Worm (Caenorhabditis elegans) whole organism, L3 larva: ENCODE results near the gene F56D1.1.

Experiments used
- R02D3.7 ChIP-seq: fragments of 150-350 bp; optimal IDR thresholded peaks from 2 replicates; lab custom pipeline; 2014; ENCODE audit warnings: missing biosample characterization, missing genetic modification characterization
- ZK546.5 ChIP-seq: sonication (generic microtip); optimal IDR thresholded peaks from 2 replicates; lab custom pipeline; 2017; ENCODE audit warnings: missing biosample characterization, missing genetic modification characterization
- ama-1 ChIP-seq: fragments of 150-350 bp; optimal IDR thresholded peaks from 2 replicates; lab custom pipeline; 2018
- ceh-82 ChIP-seq: fragments of 150-350 bp; optimal IDR thresholded peaks from 2 replicates; lab custom pipeline; 2014; ENCODE audit warnings: missing biosample characterization, missing genetic modification characterization
- ceh-9 ChIP-seq: sonication (generic microtip); optimal IDR thresholded peaks from 2 replicates; lab custom pipeline; 2018; ENCODE audit warnings: missing biosample characterization, missing genetic modification characterization
- daf-12 ChIP-seq: fragments of 150-350 bp; optimal IDR thresholded peaks from 2 replicates; lab custom pipeline; 2014; ENCODE audit warnings: missing biosample characterization, missing genetic modification reagents, missing genetic modification characterization
- egl-5 ChIP-seq: fragments of 150-350 bp; optimal IDR thresholded peaks from 2 replicates; lab custom pipeline; 2017; ENCODE audit warnings: missing biosample characterization, missing genetic modification reagents, missing genetic modification characterization, inconsistent platforms
- elt-1 ChIP-seq: fragments of 150-350 bp; optimal IDR thresholded peaks from 2 replicates; lab custom pipeline; 2014; ENCODE audit warnings: missing biosample characterization, missing genetic modification characterization
- elt-2 ChIP-seq: sonication (generic microtip); optimal IDR thresholded peaks from 2 replicates; lab custom pipeline; 2016; ENCODE audit warnings: missing genetic modification reagents, mild to moderate bottlenecking, missing genetic modification characterization, missing compliant biosample characterization
- elt-3 ChIP-seq, 3 experiments: fragments of 150-350 bp in 1 of 3; sonication (generic microtip) in 2 of 3; optimal IDR thresholded peaks; 2 replicates in 2 of 3; 4 replicates in 1 of 3; lab custom pipeline; 2014 to 2017; ENCODE audit warnings: missing biosample characterization in 3 of 3, missing genetic modification characterization in 3 of 3
- eor-1 ChIP-seq, 2 experiments: fragments of 150-350 bp; optimal IDR thresholded peaks; 2 replicates each; lab custom pipeline; 2014 to 2018; ENCODE audit warnings: missing biosample characterization in 2 of 2, missing genetic modification characterization in 2 of 2
- fkh-2 ChIP-seq: fragments of 150-350 bp; optimal IDR thresholded peaks from 2 replicates; lab custom pipeline; 2014; ENCODE audit warnings: missing biosample characterization, missing genetic modification reagents, missing genetic modification characterization
- hmg-11 ChIP-seq: sonication (generic microtip); optimal IDR thresholded peaks from 2 replicates; lab custom pipeline; 2016; ENCODE audit warnings: missing genetic modification characterization, missing compliant biosample characterization
- lin-15B ChIP-seq: fragments of 150-350 bp; optimal IDR thresholded peaks from 2 replicates; lab custom pipeline; 2014; ENCODE audit warnings: missing biosample characterization, missing genetic modification characterization
- lsy-12 ChIP-seq: sonication (generic microtip); optimal IDR thresholded peaks from 2 replicates; lab custom pipeline; 2016; ENCODE audit warnings: mild to moderate bottlenecking, missing genetic modification characterization, missing compliant biosample characterization
- mdl-1 ChIP-seq: fragments of 150-350 bp; optimal IDR thresholded peaks from 2 replicates; lab custom pipeline; 2014; ENCODE audit warnings: missing biosample characterization, missing genetic modification characterization
- nfya-1 ChIP-seq: sonication (generic microtip); optimal IDR thresholded peaks from 2 replicates; lab custom pipeline; 2017; ENCODE audit warnings: missing genetic modification characterization, mild to moderate bottlenecking, missing compliant biosample characterization, antibody characterized with exemption, moderate library complexity; ENCODE audit not compliant: insufficient read depth
- nhr-11 ChIP-seq: fragments of 150-350 bp; optimal IDR thresholded peaks from 2 replicates; lab custom pipeline; 2014; ENCODE audit warnings: missing biosample characterization, missing genetic modification characterization
- nhr-12 ChIP-seq: fragments of 150-350 bp; optimal IDR thresholded peaks from 2 replicates; lab custom pipeline; 2014; ENCODE audit warnings: missing biosample characterization, missing genetic modification characterization
- nhr-23 ChIP-seq: fragments of 150-350 bp; optimal IDR thresholded peaks from 2 replicates; lab custom pipeline; 2014; ENCODE audit warnings: missing biosample characterization, missing genetic modification reagents, missing genetic modification characterization
- nhr-25 ChIP-seq: sonication (generic microtip); optimal IDR thresholded peaks from 2 replicates; lab custom pipeline; 2017; ENCODE audit warnings: missing biosample characterization, missing genetic modification characterization
- nhr-28 ChIP-seq: fragments of 150-350 bp; optimal IDR thresholded peaks from 2 replicates; lab custom pipeline; 2014; ENCODE audit warnings: missing biosample characterization, missing genetic modification characterization
- nhr-43 ChIP-seq: sonication (generic microtip); optimal IDR thresholded peaks from 2 replicates; lab custom pipeline; 2016; ENCODE audit warnings: mild to moderate bottlenecking, missing genetic modification characterization, missing compliant biosample characterization; ENCODE audit not compliant: poor library complexity, severe bottlenecking
- nhr-67 ChIP-seq: fragments of 150-350 bp; optimal IDR thresholded peaks from 2 replicates; lab custom pipeline; 2014; ENCODE audit warnings: missing biosample characterization, missing genetic modification characterization
- nhr-77 ChIP-seq: fragments of 150-350 bp; optimal IDR thresholded peaks from 2 replicates; lab custom pipeline; 2014; ENCODE audit warnings: missing biosample characterization, missing genetic modification characterization
- pqm-1 ChIP-seq: fragments of 150-350 bp; optimal IDR thresholded peaks from 2 replicates; lab custom pipeline; 2017; ENCODE audit warnings: missing biosample characterization, missing genetic modification characterization, inconsistent platforms
- skn-1 ChIP-seq: fragments of 150-350 bp; optimal IDR thresholded peaks from 2 replicates; lab custom pipeline; 2014; ENCODE audit warnings: missing biosample characterization, missing genetic modification characterization
- snpc-4 ChIP-seq: fragments of 150-350 bp; optimal IDR thresholded peaks from 2 replicates; lab custom pipeline; 2014; ENCODE audit warnings: missing biosample characterization, missing genetic modification characterization
- tbx-2 ChIP-seq: sonication (generic microtip); optimal IDR thresholded peaks from 2 replicates; lab custom pipeline; 2016; ENCODE audit warnings: mild to moderate bottlenecking, missing genetic modification characterization, missing compliant biosample characterization
- unc-39 ChIP-seq: sonication (generic microtip); optimal IDR thresholded peaks from 4 replicates; lab custom pipeline; 2017; ENCODE audit warnings: missing biosample characterization, missing genetic modification characterization
- unc-62 ChIP-seq: fragments of 150-350 bp; sonication (generic microtip); optimal IDR thresholded peaks from 4 replicates; lab custom pipeline; 2014; ENCODE audit warnings: missing biosample characterization, missing genetic modification reagents, missing genetic modification characterization
- zag-1 ChIP-seq: fragments of 150-350 bp; optimal IDR thresholded peaks from 2 replicates; lab custom pipeline; 2014; ENCODE audit warnings: missing biosample characterization, missing genetic modification characterization
- ztf-4 ChIP-seq: fragments of 150-350 bp; optimal IDR thresholded peaks from 2 replicates; lab custom pipeline; 2014; ENCODE audit warnings: missing biosample characterization, missing genetic modification characterization

Gene F56D1.1

DNA sequence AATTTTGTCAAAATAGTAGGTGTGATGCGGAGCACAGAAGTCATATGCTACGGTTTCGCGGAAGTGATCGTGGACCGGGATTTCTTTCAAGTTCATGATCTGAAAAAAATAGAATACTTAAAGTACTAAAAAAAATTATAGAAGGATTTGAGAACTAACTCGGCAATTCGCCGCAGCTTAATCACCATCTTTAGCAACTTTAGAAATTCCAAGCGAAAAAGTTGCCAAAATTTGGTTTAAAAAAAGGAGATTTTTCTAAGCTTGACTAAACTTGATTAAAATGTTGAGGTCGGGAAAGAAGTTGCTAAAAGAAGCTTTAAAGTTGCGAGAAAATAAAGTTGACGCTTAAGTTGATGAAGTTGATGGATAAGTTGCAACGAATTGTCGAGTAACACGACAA is 39.2 kb downstream of the F56D1.1 start, which contains the start of gene ZK177.9:
Gene ZK177.9 (minus strand): TSS at position 101 of the 400 bp plus-strand sequence.
- TF ChIP-seq egl-5 (tag; lab: Kevin White, UChicago) = no peak
- TF ChIP-seq R02D3.7 (tag; lab: Kevin White, UChicago) = no peak
- no peak for TF ChIP-seq ceh-9
- no peak for TF ChIP-seq daf-12
- no peak for TF ChIP-seq ceh-82 (tag; lab: Kevin White, UChicago)
- TF ChIP-seq nhr-25 (tag; lab: Kevin White, UChicago) = no peak
- TF ChIP-seq elt-2 (tag; lab: Kevin White, UChicago) = no peak
- TF ChIP-seq nhr-23 (tag; lab: Kevin White, UChicago) = no peak
- no peak for TF ChIP-seq nhr-12 (tag; lab: Kevin White, UChicago)
- TF ChIP-seq ama-1 (lab: Kevin White, UChicago) = no peak
- no peak for TF ChIP-seq tbx-2 (tag; lab: Kevin White, UChicago)
- no peak for TF ChIP-seq snpc-4 (tag; lab: Kevin White, UChicago)
- TF ChIP-seq pqm-1 (tag; lab: Kevin White, UChicago) = no peak
- no peak for TF ChIP-seq eor-1 (tag; optimal IDR thresholded peaks at IDR 0.05; lab: Kevin White, UChicago)
- TF ChIP-seq lin-15B (tag; lab: Kevin White, UChicago) = no peak
- no peak for TF ChIP-seq nhr-28

DNA sequence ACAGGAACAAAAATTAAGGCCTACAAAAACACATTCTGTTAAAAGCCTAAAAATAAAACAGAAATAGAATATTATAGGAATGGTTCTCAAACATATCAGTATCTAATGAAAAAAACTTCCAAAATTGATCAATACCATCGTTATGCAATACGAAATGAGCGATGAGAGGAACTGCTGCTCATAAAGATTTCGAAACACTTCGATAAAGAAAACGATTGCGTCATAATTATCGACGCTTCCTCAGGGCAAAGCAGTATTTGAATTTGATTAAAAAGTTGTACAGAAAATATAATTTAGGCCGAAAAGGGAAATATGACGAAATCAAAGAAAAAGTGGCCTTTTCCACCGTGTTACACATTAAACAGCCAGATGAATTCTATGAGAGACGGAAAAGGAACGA is 39.6 kb downstream of the F56D1.1 start:
- TF ChIP-seq mdl-1 (tag; lab: Kevin White, UChicago) (no peak), nhr-12 (tag; lab: Kevin White, UChicago) (no peak), skn-1 (tag; lab: Kevin White, UChicago) (no peak), elt-2 (tag; lab: Kevin White, UChicago) (no peak), lin-15B (tag; lab: Kevin White, UChicago) (no peak), unc-62 (GFP tag; lab: Kevin White, UChicago) (no peak), nhr-43 (tag; lab: Kevin White, UChicago) (no peak), nhr-11 (tag; lab: Kevin White, UChicago) (no peak), unc-39 (tag; lab: Kevin White, UChicago) (no peak), daf-12 (no peak), ZK546.5 (tag; lab: Kevin White, UChicago) (no peak), nhr-25 (tag; lab: Kevin White, UChicago) (no peak)

DNA sequence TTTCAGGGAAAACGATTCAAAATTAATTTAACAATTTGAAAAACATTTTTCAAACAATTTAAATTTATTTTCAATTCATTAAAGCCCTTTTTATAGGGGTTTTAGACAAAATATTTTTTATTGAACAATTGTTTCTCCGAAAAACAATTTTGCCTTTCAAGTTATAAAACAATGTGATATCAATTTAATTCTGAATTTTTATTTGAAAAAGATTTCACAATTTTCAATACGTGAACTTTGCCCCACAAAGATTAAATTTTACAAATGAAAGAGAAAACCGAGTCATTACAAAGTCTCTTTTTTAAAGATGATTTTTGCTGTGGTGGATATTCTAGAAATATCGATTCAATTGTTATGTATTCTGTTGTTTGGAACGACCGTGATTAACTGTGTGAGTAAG is 40.5 kb downstream of the F56D1.1 start, which contains the start of gene ZK177.2:
Gene ZK177.2 (plus strand): TSS at position 301 of the 400 bp plus-strand sequence.
- no peak for TF ChIP-seq ZK546.5 (tag; lab: Kevin White, UChicago)
- TF ChIP-seq snpc-4 (tag; lab: Kevin White, UChicago) = no peak
- TF ChIP-seq mdl-1 (tag; lab: Kevin White, UChicago) = no peak
- TF ChIP-seq elt-2 (tag; lab: Kevin White, UChicago) = no peak
- TF ChIP-seq ceh-82 (tag; lab: Kevin White, UChicago) = no peak
- TF ChIP-seq fkh-2 (tag; lab: Kevin White, UChicago) = no peak
- no peak for TF ChIP-seq ztf-4 (tag; lab: Kevin White, UChicago)
- TF ChIP-seq ama-1 (lab: Kevin White, UChicago) = no peak
- TF ChIP-seq egl-5 (tag; lab: Kevin White, UChicago) = no peak
- no peak for TF ChIP-seq nfya-1
- no peak for TF ChIP-seq lsy-12
- TF ChIP-seq eor-1 (tag; optimal IDR thresholded peaks at IDR 0.05; lab: Kevin White, UChicago) = no peak
- TF ChIP-seq unc-62 (GFP tag; lab: Kevin White, UChicago) = no peak
- no peak for TF ChIP-seq nhr-77 (tag; lab: Kevin White, UChicago)
- no peak for TF ChIP-seq nhr-43 (tag; lab: Kevin White, UChicago)
- TF ChIP-seq hmg-11 = no peak
- TF ChIP-seq lin-15B (tag; lab: Kevin White, UChicago) = no peak
- no peak for TF ChIP-seq nhr-67 (tag; lab: Kevin White, UChicago)

DNA sequence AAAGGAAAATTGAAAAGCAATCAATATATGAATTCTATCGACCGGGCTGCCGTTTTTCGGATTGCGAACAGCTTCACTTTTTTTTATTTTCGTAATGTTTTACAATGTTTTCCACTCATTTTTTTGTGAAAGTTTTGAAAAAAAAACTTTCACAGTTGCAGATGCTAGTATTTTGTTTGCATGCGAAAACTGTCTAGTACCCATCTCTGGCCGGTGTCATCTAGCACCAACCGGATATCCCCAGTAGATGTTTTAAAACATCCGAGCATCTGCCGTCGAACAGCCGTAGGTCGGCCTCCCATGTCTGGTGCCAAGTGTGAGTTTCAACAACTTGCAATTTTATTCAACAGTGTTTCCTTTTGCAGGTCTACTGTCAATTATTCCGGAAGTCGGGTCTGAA is 43.0 kb downstream of the F56D1.1 start, which contains the start of gene ZK177.12:
Gene ZK177.12 (plus strand): TSS at position 301 of the 400 bp plus-strand sequence.
- TF ChIP-seq ceh-9 = no peak
- TF ChIP-seq egl-5 (tag; lab: Kevin White, UChicago) = no peak
- TF ChIP-seq R02D3.7 (tag; lab: Kevin White, UChicago) = no peak
- TF ChIP-seq zag-1 (tag; lab: Kevin White, UChicago) = no peak
- TF ChIP-seq skn-1 (tag; lab: Kevin White, UChicago) = no peak
- no peak for TF ChIP-seq ama-1 (lab: Kevin White, UChicago)
- TF ChIP-seq elt-1 (tag; lab: Kevin White, UChicago) = no peak
- no peak for TF ChIP-seq nfya-1
- TF ChIP-seq nhr-25 (tag; lab: Kevin White, UChicago) = no peak
- TF ChIP-seq nhr-12 (tag; lab: Kevin White, UChicago) = no peak
- TF ChIP-seq ztf-4 (tag; lab: Kevin White, UChicago) = no peak
- TF ChIP-seq elt-3 (tag; optimal IDR thresholded peaks at IDR 0.05; lab: Kevin White, UChicago) = no peak
- TF ChIP-seq fkh-2 (tag; lab: Kevin White, UChicago) = no peak
- TF ChIP-seq tbx-2 (tag; lab: Kevin White, UChicago) = no peak
- TF ChIP-seq ceh-82 (tag; lab: Kevin White, UChicago) = no peak
